Fruit fly (Drosophila melanogaster): ENCODE data around the gene CG18473.

Gene CG18473

DNA sequence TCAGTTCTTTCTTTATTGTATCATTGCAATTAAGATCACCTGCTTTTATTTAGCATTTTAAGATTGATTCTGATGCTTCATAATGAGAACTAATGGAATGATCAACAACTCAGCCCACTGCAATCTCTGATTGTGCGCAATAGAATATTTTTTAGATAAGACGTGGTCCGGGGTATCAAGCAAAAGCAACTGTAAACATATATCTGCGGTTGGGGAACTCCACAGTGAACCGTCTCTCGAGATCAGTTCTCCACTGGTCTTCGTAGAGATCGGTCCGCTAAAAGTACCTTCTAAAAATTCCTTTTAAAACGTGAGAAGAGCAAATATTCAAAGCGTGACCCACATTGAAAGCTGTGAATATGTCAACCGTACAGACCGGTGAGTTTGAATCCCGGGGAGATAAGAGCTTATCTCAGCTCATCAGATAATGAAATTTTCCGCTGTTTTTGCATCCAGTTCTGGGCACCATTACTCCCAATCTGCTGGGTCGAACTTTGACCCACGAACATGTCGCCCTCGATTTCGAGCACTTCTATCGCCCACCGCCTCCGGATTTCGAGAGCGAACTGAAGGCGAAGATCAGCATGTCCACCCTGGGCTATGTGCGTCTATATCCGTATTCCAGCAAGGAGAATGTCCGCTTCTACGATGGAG, at the start of gene CG18473:
CG18473 (plus strand) TSS at position 240 of the 654 bp plus-strand sequence.
- peak; percentile 9 for TF ChIP-seq kay (GFP tag; ENCODE audit: borderline replicate concordance)
- TF ChIP-seq ovo (GFP tag; optimal IDR thresholded peaks at IDR 0.05) = no peak

DNA sequence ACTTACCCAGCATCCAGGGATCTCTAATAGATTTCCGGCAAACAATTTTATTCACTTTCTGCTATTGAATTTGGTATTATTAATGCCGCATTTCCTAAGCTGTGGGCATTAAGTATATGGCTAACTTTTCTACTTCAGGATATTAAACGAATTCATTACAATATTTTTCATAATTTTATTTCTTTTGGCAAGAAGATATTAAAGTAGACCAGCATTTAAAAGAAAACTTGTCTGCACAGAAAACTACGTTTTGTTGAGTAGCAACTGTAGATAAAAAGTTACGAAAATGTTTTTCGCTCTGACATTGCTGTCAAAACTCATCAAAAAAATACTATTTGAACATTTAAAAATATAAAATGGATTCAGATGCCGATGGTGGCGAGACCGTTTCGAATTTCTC, 41.6 kb upstream of the CG18473 start, which contains the start of gene HP1e:
HP1e (plus strand) TSS at position 301 of the 400 bp plus-strand sequence.
- TF ChIP-seq ovo (GFP tag; optimal IDR thresholded peaks at IDR 0.05) (no peak), bab1 (GFP tag; optimal IDR thresholded peaks at IDR 0.05) (no peak), kay (GFP tag; ENCODE audit: borderline replicate concordance) (no peak), toe (GFP tag; optimal IDR thresholded peaks at IDR 0.05) (no peak), cic (GFP tag; optimal IDR thresholded peaks at IDR 0.05) (no peak), tj (GFP tag; optimal IDR thresholded peaks at IDR 0.05) (no peak)

DNA sequence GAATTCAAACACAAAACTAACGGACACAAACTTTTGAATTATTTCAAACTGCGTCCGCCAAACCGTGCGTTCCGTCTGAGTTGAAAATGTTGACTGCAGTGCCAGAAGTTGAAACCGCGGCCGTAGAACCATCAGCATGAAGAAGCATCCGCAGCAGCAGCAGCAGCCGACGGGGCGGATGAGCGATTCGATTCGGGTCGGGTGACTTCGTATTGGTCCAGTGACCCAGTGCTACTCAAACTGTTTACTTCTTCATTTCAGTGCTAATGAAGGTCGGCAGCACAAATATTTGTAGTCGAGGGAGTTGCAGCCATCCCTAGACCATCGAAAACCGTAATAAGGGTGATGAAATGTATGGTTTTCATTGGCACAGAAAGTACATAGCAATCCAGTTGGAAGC, 34.7 kb upstream of the CG18473 start, which contains the start of gene CG8861:
CG8861 (minus strand) TSS at position 101 of the 400 bp plus-strand sequence.
- TF ChIP-seq Mnt (GFP tag; optimal IDR thresholded peaks at IDR 0.05) (no peak), CG7045 (GFP tag; optimal IDR thresholded peaks at IDR 0.05) (no peak), cnc (optimal IDR thresholded peaks at IDR 0.05) (no peak)

DNA sequence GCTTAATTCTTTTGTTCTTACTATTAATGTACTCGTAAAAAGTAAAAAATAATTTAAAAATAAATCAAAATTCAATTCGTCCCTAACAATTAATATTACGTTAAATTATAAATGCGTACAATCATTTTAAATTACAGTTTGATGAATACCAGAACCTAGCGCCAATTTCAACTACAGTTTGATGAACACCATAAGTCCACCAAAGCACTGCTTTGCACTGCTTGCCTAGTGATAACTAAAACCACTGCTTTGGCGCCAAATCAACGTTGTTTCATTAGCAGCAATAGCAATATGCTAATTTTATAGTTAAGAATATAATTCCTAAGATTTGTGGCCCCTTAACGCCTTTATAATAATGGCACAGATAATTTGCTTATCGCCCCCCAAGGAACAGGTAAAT, 34.3 kb upstream of the CG18473 start:
- TF ChIP-seq cnc (optimal IDR thresholded peaks at IDR 0.05) = no peak
- TF ChIP-seq Clk (GFP tag; optimal IDR thresholded peaks at IDR 0.05) = no peak
- no peak for TF ChIP-seq CG7101 (tag; optimal IDR thresholded peaks at IDR 0.05)
- no peak for TF ChIP-seq pad (GFP tag; optimal IDR thresholded peaks at IDR 0.05)
- no peak for TF ChIP-seq tj (GFP tag; optimal IDR thresholded peaks at IDR 0.05)
- no peak for TF ChIP-seq Hr96 (GFP tag; optimal IDR thresholded peaks at IDR 0.05)
- TF ChIP-seq CG14711 (tag; optimal IDR thresholded peaks at IDR 0.05) = no peak
- no peak for TF ChIP-seq kay (GFP tag; ENCODE audit: borderline replicate concordance)
- TF ChIP-seq CG12768 (GFP tag; optimal IDR thresholded peaks at IDR 0.05) = no peak
- TF ChIP-seq ovo (GFP tag; optimal IDR thresholded peaks at IDR 0.05) = no peak
- TF ChIP-seq toe (GFP tag; optimal IDR thresholded peaks at IDR 0.05) = no peak
- TF ChIP-seq CG1620 (GFP tag; optimal IDR thresholded peaks at IDR 0.05) = no peak
- no peak for TF ChIP-seq CG7045 (GFP tag; optimal IDR thresholded peaks at IDR 0.05)
- no peak for TF ChIP-seq cic (GFP tag; optimal IDR thresholded peaks at IDR 0.05)

DNA sequence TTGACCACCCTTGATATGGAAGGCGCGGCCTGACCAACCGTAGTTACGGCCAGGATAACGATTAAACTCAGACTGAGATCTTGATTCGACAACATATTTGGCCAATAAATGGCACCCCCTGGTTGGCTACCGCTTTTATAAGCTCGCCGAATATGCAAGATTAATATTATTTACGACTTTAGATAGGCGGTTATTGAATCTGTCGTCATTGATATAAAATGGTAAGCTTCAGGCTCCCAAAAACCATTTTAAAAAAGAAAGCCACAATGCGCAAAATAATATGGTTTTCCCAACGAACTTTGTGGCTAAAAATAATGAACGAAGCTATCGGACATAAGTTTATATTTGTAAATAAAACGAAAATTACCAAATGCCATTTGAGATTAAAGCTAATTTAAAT, 32.9 kb upstream of the CG18473 start, which contains the start of gene CG12951:
CG12951 (minus strand) TSS at position 101 of the 400 bp plus-strand sequence.
- TF ChIP-seq kay (GFP tag; ENCODE audit: borderline replicate concordance) (no peak), CG33017 (tag; optimal IDR thresholded peaks at IDR 0.05) (no peak), CG1620 (GFP tag; optimal IDR thresholded peaks at IDR 0.05) (no peak), Hr96 (GFP tag; optimal IDR thresholded peaks at IDR 0.05) (no peak), Clk (GFP tag; optimal IDR thresholded peaks at IDR 0.05) (no peak), Mnt (GFP tag; optimal IDR thresholded peaks at IDR 0.05) (no peak), toe (GFP tag; optimal IDR thresholded peaks at IDR 0.05) (no peak), pad (GFP tag; optimal IDR thresholded peaks at IDR 0.05) (no peak), CG7045 (GFP tag; optimal IDR thresholded peaks at IDR 0.05) (no peak), tj (GFP tag; optimal IDR thresholded peaks at IDR 0.05) (no peak), bab1 (GFP tag; optimal IDR thresholded peaks at IDR 0.05) (no peak), CG12768 (GFP tag; optimal IDR thresholded peaks at IDR 0.05) (no peak), cnc (optimal IDR thresholded peaks at IDR 0.05) (no peak), Crg-1 (GFP tag; optimal IDR thresholded peaks at IDR 0.05) (no peak), CG11617 (GFP tag; optimal IDR thresholded peaks at IDR 0.05) (no peak), CG5204 (GFP tag; optimal IDR thresholded peaks at IDR 0.05) (no peak), cic (GFP tag; optimal IDR thresholded peaks at IDR 0.05) (no peak), CG7101 (tag; optimal IDR thresholded peaks at IDR 0.05) (no peak), ovo (GFP tag; optimal IDR thresholded peaks at IDR 0.05) (no peak)

DNA sequence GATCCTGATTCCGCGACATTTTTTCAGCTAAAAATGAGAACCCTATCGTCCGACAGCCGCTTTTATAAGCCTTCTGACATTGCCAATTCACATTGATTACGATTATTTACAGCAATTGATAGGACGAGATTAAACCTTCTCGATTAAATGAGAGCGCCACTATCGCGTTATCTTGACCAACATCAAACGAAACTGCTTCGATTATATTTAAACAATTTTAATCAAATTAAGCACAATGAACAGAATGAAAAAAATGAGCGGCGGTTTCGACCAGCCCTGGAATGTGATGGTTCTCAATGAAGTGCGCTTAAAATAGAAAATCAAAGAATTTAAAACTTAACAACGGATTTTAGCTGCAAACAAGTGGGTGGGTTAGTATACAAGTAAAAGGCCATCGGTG, 31.2 kb upstream of the CG18473 start, which contains the start of gene CG16749:
CG16749 (minus strand) TSS at position 25 of the 400 bp plus-strand sequence.
- peak; percentile 58 for TF ChIP-seq cic (GFP tag; optimal IDR thresholded peaks at IDR 0.05)
- TF ChIP-seq bab1 (GFP tag; optimal IDR thresholded peaks at IDR 0.05) = no peak
- no peak for TF ChIP-seq Crg-1 (GFP tag; optimal IDR thresholded peaks at IDR 0.05)
- TF ChIP-seq ovo (GFP tag; optimal IDR thresholded peaks at IDR 0.05) = no peak
- TF ChIP-seq CG5204 (GFP tag; optimal IDR thresholded peaks at IDR 0.05) = no peak
- no peak for TF ChIP-seq cnc (optimal IDR thresholded peaks at IDR 0.05)
- no peak for TF ChIP-seq CG12768 (GFP tag; optimal IDR thresholded peaks at IDR 0.05)

DNA sequence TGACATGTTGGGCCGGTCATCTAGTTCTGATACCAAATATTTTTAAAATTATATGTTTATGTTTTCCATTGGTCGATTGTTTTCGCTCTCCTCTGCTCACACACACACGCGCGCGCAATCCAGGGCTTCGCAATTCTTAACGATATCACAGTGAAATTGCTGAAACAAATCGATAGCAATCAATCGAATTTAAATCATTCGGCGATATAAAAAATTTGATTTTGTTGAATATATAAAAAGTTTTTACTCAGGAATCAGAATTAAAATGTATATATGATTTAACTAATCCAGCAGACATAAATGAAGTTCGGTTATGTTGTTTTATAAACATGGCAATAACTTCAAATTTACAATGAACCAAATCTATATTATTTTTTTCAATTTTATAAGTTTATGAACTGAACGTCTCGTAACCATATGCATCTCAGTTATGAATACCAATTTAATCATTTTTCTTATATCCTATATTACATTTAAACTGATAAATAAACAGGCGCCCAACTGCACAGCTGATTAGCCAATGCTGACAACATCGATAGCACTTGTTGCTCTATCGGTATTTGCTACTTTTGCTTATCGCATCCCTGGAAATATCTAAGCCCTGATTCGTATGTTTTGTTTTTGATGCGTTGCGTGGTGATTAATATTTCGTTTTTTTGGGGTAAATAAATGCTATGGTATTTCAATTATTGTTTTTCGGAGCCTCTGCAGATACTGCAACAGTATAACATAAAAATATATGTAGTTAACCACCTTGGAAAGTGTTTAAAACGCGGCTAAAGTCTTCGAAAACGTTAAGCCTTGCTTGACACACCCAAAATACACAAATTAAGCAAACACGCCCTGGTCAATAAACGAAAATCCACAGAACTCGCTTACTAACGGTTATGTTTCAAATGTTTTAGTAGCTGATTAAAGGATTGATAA, 28.2 kb upstream of the CG18473 start, which contains the start of the genes Aduk and pasi2:
Aduk (minus strand) TSS at position 123 of the 927 bp plus-strand sequence.
pasi2 (plus strand) TSS at position 579 of the 927 bp plus-strand sequence.
- TF ChIP-seq ovo (GFP tag; optimal IDR thresholded peaks at IDR 0.05) = no peak
- TF ChIP-seq CG5204 (GFP tag; optimal IDR thresholded peaks at IDR 0.05) = no peak
- no peak for TF ChIP-seq CG33017 (tag; optimal IDR thresholded peaks at IDR 0.05)
- TF ChIP-seq CG14711 (tag; optimal IDR thresholded peaks at IDR 0.05) = no peak
- TF ChIP-seq cnc (optimal IDR thresholded peaks at IDR 0.05) = no peak
- peak; percentile 30 for TF ChIP-seq CG12768 (GFP tag; optimal IDR thresholded peaks at IDR 0.05)
- peak; percentile 45 for TF ChIP-seq tj (GFP tag; optimal IDR thresholded peaks at IDR 0.05)
- peak; percentile 12 for TF ChIP-seq CG11617 (GFP tag; optimal IDR thresholded peaks at IDR 0.05)
- TF ChIP-seq CG7045 (GFP tag; optimal IDR thresholded peaks at IDR 0.05) = no peak
- TF ChIP-seq toe (GFP tag; optimal IDR thresholded peaks at IDR 0.05) = peak; percentile 29
- TF ChIP-seq Clk (GFP tag; optimal IDR thresholded peaks at IDR 0.05) = no peak
- TF ChIP-seq pad (GFP tag; optimal IDR thresholded peaks at IDR 0.05) = peak; percentile 14
- TF ChIP-seq bab1 (GFP tag; optimal IDR thresholded peaks at IDR 0.05) = peak; percentile 27
- no peak for TF ChIP-seq Crg-1 (GFP tag; optimal IDR thresholded peaks at IDR 0.05)
- TF ChIP-seq cic (GFP tag; optimal IDR thresholded peaks at IDR 0.05) = no peak
- no peak for TF ChIP-seq Hr96 (GFP tag; optimal IDR thresholded peaks at IDR 0.05)
- TF ChIP-seq CG1620 (GFP tag; optimal IDR thresholded peaks at IDR 0.05) = no peak
- peak; percentile 61 for TF ChIP-seq kay (GFP tag; ENCODE audit: borderline replicate concordance)
- peak; percentile 15 for TF ChIP-seq Mnt (GFP tag; optimal IDR thresholded peaks at IDR 0.05)
- TF ChIP-seq CG7101 (tag; optimal IDR thresholded peaks at IDR 0.05) = peak; percentile 10

Data from whole organism, adult.